Worm (Caenorhabditis elegans): ENCODE data around the gene lgg-1.

The lgg-1 gene

DNA sequence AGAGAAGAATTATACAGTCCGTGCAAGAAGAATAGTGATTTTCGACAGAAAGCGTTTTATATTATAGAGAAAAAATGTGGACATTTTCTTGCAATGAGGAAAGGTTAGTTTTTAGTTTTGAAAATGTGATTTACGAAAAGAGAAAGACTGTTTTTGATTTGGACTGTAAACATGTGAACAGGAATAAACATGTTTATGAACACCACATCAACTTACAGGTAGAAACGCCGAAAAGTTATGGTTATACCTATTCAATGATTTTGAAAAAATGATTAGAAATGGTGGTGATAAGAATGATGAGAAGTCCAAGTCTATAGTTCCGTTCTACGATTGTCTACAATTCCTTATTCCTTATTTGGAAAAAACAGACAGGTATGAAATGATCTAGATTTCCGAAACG is 3.0 kb downstream of the lgg-1 start:
- TF ChIP-seq nhr-77 (tag; optimal IDR thresholded peaks at IDR 0.05) (no peak), mab-5 (tag; optimal IDR thresholded peaks at IDR 0.05) (no peak)

DNA sequence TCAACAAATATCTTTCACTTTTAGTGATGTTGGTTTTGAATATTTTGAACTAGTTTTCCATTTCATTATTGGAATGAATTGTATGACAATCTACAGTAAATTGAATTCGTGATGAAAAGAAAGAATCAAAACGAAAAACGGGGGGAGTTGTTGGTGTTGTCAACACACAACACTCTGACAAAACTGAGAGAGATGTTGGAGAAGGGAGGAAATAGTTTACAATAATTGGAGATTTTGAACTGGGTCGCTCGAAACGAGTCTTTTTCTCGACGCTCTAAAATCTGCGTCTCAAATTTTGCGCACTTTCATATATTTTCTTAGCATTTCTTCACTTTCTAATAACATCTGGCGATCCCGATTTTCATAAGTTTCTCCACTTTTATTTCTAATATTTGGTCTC is 3.6 kb downstream of the lgg-1 start, which contains the start of gene txt-18:
Gene txt-18 (plus strand): TSS at position 180 of the 400 bp plus-strand sequence.
- peak; percentile 39 for TF ChIP-seq nhr-21 (tag; optimal IDR thresholded peaks at IDR 0.05)
- TF ChIP-seq nhr-25 (tag; optimal IDR thresholded peaks at IDR 0.05), result peak; percentile 72
- TF ChIP-seq lsy-2 (tag; optimal IDR thresholded peaks at IDR 0.05), result peak in 1 of 2 experiments; percentile 34
- TF ChIP-seq Y55F3AM.14 (GFP tag; optimal IDR thresholded peaks at IDR 0.05), result no peak
- no peak for TF ChIP-seq elt-3 (tag; optimal IDR thresholded peaks at IDR 0.05)
- TF ChIP-seq F13H6.1 (tag; optimal IDR thresholded peaks at IDR 0.05), result peak; percentile 13
- peak; percentile 72 for TF ChIP-seq blmp-1 (tag; optimal IDR thresholded peaks at IDR 0.05; ENCODE audit: insufficient read depth)
- TF ChIP-seq nhr-23 (tag; optimal IDR thresholded peaks at IDR 0.05), result no peak
- TF ChIP-seq egl-27 (tag; optimal IDR thresholded peaks at IDR 0.05), result peak; percentile 17
- peak; percentile 27 for TF ChIP-seq C34F6.9 (tag; optimal IDR thresholded peaks at IDR 0.05)
- peak; percentile 48 for TF ChIP-seq sma-9 (GFP tag; optimal IDR thresholded peaks at IDR 0.05)
- no peak for TF ChIP-seq sma-9 (tag; optimal IDR thresholded peaks at IDR 0.05)
- TF ChIP-seq ztf-4 (tag; optimal IDR thresholded peaks at IDR 0.05), result peak; percentile 6
- TF ChIP-seq unc-55 (GFP tag; optimal IDR thresholded peaks at IDR 0.05), result peak; percentile 4
- TF ChIP-seq crh-2 (tag; optimal IDR thresholded peaks at IDR 0.05), result peak; percentile 9
- TF ChIP-seq nhr-129 (tag; optimal IDR thresholded peaks at IDR 0.05), result peak; percentile 59
- no peak for TF ChIP-seq sem-4 (tag; optimal IDR thresholded peaks at IDR 0.05)

DNA sequence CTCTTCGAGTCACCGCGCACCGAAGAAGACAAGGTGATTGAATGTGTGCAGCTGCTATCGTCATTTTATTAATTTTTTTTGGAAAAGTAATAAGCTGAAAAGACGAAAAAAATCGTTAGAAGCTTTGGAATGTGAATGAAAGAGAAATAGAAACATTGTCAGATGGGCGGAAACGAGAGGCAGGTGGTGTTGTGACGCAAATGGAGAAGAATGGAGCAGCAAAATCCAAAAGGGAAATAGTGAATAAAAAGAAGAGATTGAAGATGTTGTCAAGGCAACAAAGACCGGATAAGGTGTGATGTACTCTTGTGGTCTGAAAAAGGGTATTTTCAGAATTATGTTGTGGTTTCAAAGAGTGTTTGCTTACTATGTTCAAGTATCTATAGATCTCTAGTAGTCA is 5.1 kb downstream of the lgg-1 start:
- no peak for TF ChIP-seq peb-1 (tag; optimal IDR thresholded peaks at IDR 0.05)
- no peak for TF ChIP-seq nhr-237 (tag; optimal IDR thresholded peaks at IDR 0.05)
- no peak for TF ChIP-seq aly-2 (tag; optimal IDR thresholded peaks at IDR 0.05)
- peak in 1 of 2 experiments; percentile 10 for TF ChIP-seq lsy-2 (tag; optimal IDR thresholded peaks at IDR 0.05)
- peak; percentile 11 for TF ChIP-seq nhr-129 (tag; optimal IDR thresholded peaks at IDR 0.05)
- peak; percentile 2 for TF ChIP-seq crh-2 (tag; optimal IDR thresholded peaks at IDR 0.05)
- TF ChIP-seq dmd-4 (tag; optimal IDR thresholded peaks at IDR 0.05), result no peak

DNA sequence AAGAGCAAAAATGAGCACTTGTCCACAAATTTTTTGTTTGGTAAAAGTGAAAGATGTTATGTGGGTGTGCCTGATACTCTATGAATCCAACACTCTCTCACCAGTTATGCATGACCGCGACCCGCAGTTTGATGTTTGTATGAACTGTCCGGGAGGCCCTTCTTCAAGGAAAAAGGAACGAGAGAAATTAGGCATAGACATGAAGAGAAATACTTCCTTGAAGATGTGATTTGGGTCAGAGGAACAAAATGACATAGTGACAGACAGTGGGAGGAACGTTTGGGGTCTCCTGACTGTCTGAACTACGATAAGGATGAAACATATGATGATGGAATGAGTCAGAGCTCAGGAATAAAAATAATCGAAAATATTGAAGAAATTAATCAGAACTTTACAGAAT is 6.4 kb downstream of the lgg-1 start:
- no peak for TF ChIP-seq Y55F3AM.14 (GFP tag; optimal IDR thresholded peaks at IDR 0.05)
- TF ChIP-seq fos-1 (tag; optimal IDR thresholded peaks at IDR 0.05), result peak; percentile 42

DNA sequence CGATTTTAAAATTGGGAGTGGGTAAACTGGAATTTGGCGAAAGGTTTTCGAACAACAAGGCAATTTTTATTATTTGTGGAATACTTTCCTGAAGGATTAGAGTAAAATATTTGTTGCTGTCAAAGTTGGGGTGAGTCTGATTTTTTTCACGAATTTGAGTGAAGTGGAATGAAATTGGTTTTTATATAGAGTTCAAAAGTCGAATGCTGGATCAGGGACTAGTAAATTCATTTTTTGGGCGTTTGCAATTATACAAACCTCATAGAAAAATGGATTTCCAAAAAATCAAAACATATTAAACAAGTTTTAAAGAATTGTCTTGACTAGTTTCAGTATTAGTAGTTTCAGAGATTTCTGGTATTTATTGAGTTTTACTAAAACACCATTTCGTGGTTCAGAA is 7.6 kb downstream of the lgg-1 start, which contains the start of gene C32D5.7:
Gene C32D5.7 (minus strand): TSS at position 101 of the 400 bp plus-strand sequence.
- TF ChIP-seq sma-3 (GFP tag; optimal IDR thresholded peaks at IDR 0.05) (no peak), aly-2 (tag; optimal IDR thresholded peaks at IDR 0.05) (no peak), lin-11 (tag; optimal IDR thresholded peaks at IDR 0.05) (no peak), lin-13 (GFP tag; optimal IDR thresholded peaks at IDR 0.05) (no peak), blmp-1 (tag; optimal IDR thresholded peaks at IDR 0.05; ENCODE audit: insufficient read depth) (no peak), mdl-1 (tag; optimal IDR thresholded peaks at IDR 0.05) (no peak), ceh-16 (tag; optimal IDR thresholded peaks at IDR 0.05) (no peak), lin-39 (tag; optimal IDR thresholded peaks at IDR 0.05) (no peak), F13H6.1 (tag; optimal IDR thresholded peaks at IDR 0.05) (no peak), ztf-11 (tag; optimal IDR thresholded peaks at IDR 0.05) (no peak), zag-1 (tag; optimal IDR thresholded peaks at IDR 0.05) (no peak), nhr-10 (tag; optimal IDR thresholded peaks at IDR 0.05) (no peak), ZK546.5 (tag; optimal IDR thresholded peaks at IDR 0.05) (no peak)

DNA sequence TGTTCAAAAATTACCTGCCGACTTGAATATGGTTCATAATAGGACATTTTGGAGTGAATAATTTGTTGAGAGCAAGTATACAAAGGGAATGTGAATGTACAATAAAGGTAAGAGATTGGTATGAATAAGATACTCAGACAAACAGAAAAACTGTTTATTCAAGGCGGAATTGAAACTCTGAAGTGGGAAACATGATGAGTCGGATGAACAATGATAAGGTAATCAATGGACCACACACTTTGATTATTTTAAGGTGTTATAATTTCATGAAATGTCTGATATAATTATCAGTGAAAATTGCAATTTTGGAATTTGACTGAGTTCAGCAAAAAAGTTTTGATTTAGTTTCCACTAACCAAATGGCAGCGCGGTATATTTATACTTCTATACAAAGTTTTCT is 8.0 kb downstream of the lgg-1 start:
- peak; percentile 46 for TF ChIP-seq fos-1 (tag; optimal IDR thresholded peaks at IDR 0.05)
- no peak for TF ChIP-seq nhr-21 (tag; optimal IDR thresholded peaks at IDR 0.05)

All from whole organism, L2 larva.